Worm (Caenorhabditis elegans) whole organism, midembryonic: ENCODE measurements around the gene sams-4.

ENCODE experiments used
- T22C8.4 ChIP-seq: fragments of 200-800 bp; sonication (Bioruptor generic); IDR thresholded peaks from 2 replicates; pipeline ENCODE4 v1.3.6; 2022; ENCODE audit warnings: missing genetic modification characterization, missing compliant biosample characterization
- cog-1 ChIP-seq: sonication (generic microtip); optimal IDR thresholded peaks from 2 replicates; lab custom pipeline; 2016; ENCODE audit warnings: missing genetic modification characterization, missing compliant biosample characterization
- flt-1 ChIP-seq: fragments of 200-800 bp; sonication (Bioruptor generic); IDR thresholded peaks from 2 replicates; pipeline ENCODE4 v1.3.6; 2022; ENCODE audit warnings: missing genetic modification characterization, missing compliant biosample characterization
- klf-2 ChIP-seq: fragments of 200-800 bp; sonication (Bioruptor generic); conservative IDR thresholded peaks from 2 replicates; pipeline ENCODE4 v1.3.6; 2022; ENCODE audit warnings: missing genetic modification reagents, missing genetic modification characterization, missing compliant biosample characterization
- med-1 ChIP-seq: sonication (generic microtip); optimal IDR thresholded peaks from 2 replicates; lab custom pipeline; 2017; ENCODE audit warnings: missing genetic modification characterization, mild to moderate bottlenecking, missing compliant biosample characterization, antibody characterized with exemption, missing genetic modification reagents; ENCODE audit not compliant: insufficient read depth
- ref-1 ChIP-seq: fragments of 200-800 bp; sonication (Bioruptor generic); conservative IDR thresholded peaks from 2 replicates; pipeline ENCODE4 v1.3.6; 2022; ENCODE audit warnings: missing genetic modification reagents, missing genetic modification characterization, missing compliant biosample characterization
- tab-1 ChIP-seq: fragments of 200-800 bp; sonication (Bioruptor generic); IDR thresholded peaks from 2 replicates; pipeline ENCODE4 v1.3.6; 2022; ENCODE audit warnings: missing genetic modification characterization, missing compliant biosample characterization
- ztf-23 ChIP-seq: fragments of 200-800 bp; sonication (Bioruptor generic); IDR thresholded peaks from 2 replicates; pipeline ENCODE4 v1.3.6; 2022; ENCODE audit warnings: missing genetic modification reagents, missing genetic modification characterization, missing compliant biosample characterization
- ztf-29 ChIP-seq: fragments of 200-800 bp; sonication (Bioruptor generic); IDR thresholded peaks from 2 replicates; pipeline ENCODE4 v1.3.6; 2022; ENCODE audit warnings: missing genetic modification reagents, missing genetic modification characterization, missing compliant biosample characterization

The sams-4 gene

DNA sequence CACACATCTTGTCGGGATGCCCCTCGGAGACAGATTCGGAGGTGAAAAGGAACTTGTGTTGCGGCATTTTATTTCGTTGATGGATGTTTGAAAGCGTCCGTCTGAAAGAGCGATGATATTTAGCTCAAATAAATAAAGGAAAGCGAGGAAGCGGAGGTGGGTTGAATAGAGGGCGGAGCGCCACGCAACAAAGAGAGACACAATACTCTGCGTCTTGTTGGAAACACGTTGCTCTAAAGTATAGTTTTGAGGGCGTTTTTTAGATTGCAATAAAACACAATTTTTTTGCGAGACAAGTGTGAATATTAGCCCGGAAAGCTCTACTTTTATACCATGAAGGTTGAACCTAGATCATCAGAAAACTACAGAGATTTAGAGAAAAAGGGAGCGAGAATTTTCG is at the start of gene sams-4:
Gene sams-4 (minus strand): TSS at position 101 of the 400 bp plus-strand sequence.
- TF ChIP-seq med-1 (GFP tag; lab: Kevin White, UChicago) (no peak), T22C8.4 (GFP tag; lab: Robert Waterston, UW) (no peak), ref-1 (GFP tag; lab: Robert Waterston, UW) (no peak), ztf-23 (GFP tag; lab: Robert Waterston, UW) (no peak), cog-1 (no peak), klf-2 (GFP tag; lab: Robert Waterston, UW) (no peak), tab-1 (GFP tag; lab: Robert Waterston, UW) (no peak), flt-1 (GFP tag; lab: Robert Waterston, UW) (no peak), ztf-29 (GFP tag; lab: Robert Waterston, UW) (no peak)

DNA sequence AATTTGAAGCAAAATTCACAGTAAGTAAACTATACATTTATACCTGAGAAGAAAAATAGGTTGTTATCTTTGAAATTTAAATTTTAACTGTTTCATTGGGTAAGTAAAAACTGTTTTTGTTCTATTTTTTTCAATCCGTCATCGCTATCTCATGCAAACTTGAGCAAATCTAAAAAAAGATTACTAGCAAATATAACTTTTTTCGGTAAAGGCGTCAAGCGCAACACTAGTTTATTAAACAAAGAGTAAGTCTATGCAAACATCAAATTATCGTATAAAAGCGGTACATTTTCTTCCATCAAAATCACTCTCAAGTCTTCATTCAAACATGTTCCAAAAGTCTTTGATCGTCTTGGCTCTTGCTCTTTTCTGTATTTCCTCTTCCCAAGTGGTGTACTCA is 49.0 kb upstream of the sams-4 start, which contains the start of gene nspb-6:
Gene nspb-6 (plus strand): TSS at position 301 of the 400 bp plus-strand sequence.
- no peak for TF ChIP-seq ztf-29 (GFP tag; lab: Robert Waterston, UW)
- TF ChIP-seq tab-1 (GFP tag; lab: Robert Waterston, UW): no peak
- TF ChIP-seq flt-1 (GFP tag; lab: Robert Waterston, UW): no peak
- TF ChIP-seq klf-2 (GFP tag; lab: Robert Waterston, UW): no peak
- TF ChIP-seq med-1 (GFP tag; lab: Kevin White, UChicago): no peak
- TF ChIP-seq ref-1 (GFP tag; lab: Robert Waterston, UW): no peak
- no peak for TF ChIP-seq ztf-23 (GFP tag; lab: Robert Waterston, UW)
- no peak for TF ChIP-seq cog-1
- TF ChIP-seq T22C8.4 (GFP tag; lab: Robert Waterston, UW): no peak

DNA sequence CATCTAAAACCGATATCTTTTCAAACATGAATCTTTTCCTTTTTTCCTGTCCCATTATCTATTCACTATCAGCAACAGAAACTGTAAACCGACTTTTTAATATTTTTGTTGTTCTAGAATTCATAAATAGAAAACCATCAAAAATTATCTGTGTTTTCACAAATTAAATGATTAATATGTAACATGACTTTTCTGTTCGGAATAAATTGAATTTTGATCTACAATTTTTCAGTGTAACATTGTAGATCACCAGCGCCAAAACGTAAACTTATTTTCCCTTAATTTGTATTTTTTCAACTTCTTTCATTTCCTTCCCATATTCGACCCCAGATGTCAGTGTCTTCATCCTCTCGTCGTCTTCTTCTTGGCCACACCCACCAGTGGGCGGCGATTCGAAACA is 45.1 kb upstream of the sams-4 start, which contains the start of gene H04M03.3:
Gene H04M03.3 (plus strand): TSS at position 301 of the 400 bp plus-strand sequence.
- TF ChIP-seq cog-1 (no peak), T22C8.4 (GFP tag; lab: Robert Waterston, UW) (no peak), med-1 (GFP tag; lab: Kevin White, UChicago) (no peak), ztf-29 (GFP tag; lab: Robert Waterston, UW) (no peak), klf-2 (GFP tag; lab: Robert Waterston, UW) (no peak), ref-1 (GFP tag; lab: Robert Waterston, UW) (no peak), tab-1 (GFP tag; lab: Robert Waterston, UW) (no peak), flt-1 (GFP tag; lab: Robert Waterston, UW) (no peak), ztf-23 (GFP tag; lab: Robert Waterston, UW) (no peak)

DNA sequence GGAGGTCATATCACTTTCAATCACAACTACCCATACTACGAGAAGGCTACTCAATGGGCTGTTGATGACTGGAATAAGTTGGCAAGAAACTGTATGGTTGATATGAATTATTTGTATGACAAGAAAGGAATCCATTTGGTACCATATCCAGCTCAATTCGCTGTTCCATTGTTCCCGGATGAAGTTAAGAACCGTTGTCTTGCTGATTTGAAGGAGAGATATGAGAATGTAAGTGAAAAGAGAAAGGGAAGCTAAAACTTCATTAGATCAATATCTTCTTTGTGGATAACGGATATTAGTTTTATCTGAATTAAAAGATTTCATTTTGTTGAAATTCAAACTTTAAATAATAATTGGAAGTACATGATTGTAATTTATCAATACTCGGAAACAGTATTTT is 40.4 kb upstream of the sams-4 start:
- TF ChIP-seq ztf-23 (GFP tag; lab: Robert Waterston, UW): no peak

DNA sequence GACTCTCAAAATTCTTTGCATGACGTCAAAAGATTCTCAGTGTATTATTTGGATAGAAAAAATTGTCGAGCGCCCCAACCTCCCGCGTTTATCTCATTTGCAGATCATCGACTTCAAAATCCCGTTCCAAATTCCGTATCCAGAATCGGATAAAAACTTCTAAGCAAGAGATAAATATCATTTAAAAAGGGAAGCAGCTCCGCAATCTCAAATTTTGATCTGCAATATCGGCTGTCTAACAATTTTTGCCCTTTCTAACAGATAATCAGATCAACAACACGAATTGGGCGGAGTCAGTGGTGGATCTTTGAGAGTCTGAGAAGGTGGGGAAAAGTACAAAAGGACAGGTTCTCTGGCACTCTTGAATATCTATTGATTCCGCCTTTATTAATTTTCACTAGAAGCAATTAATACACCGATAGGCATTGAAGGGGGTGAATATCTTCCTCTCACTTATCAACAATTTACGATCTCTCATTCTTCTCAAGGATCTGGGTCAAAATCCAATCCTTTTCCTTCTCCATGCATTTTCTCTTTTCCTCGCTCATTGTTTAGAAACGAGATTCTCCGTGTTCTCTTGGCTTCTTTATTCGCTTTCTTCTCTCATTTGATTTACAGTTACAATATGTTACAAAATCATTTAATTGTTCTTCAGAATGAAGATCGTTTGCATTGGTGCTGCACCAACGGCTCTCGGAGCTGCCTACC is 39.2 kb upstream of the sams-4 start, which contains the start of gene glf-1:
Gene glf-1 (plus strand): TSS at position 656 of the 708 bp plus-strand sequence.
- TF ChIP-seq ztf-23 (GFP tag; lab: Robert Waterston, UW) (no peak), med-1 (GFP tag; lab: Kevin White, UChicago) (no peak), tab-1 (GFP tag; lab: Robert Waterston, UW) (no peak)

DNA sequence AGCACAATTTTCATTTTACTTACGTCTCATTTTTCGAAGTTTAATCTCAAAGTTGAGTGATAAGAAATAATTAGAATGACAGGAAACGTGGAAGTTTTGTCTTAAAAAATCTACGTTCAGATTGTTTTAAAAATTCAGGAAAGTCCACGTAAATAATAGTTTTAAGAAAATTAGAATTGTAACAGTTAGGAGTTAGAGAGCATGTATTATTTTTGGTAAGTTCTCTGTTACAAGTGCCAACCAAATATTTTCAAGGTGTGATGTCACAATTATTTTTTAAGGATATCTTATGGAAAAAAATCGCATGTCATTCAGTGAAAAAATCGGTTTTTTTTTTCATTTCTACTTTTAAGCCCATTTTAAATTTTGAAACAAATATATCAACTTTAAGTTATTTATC is 38.3 kb upstream of the sams-4 start, which contains the start of gene H04M03.11:
Gene H04M03.11 (minus strand): TSS at position 101 of the 400 bp plus-strand sequence.
- TF ChIP-seq med-1 (GFP tag; lab: Kevin White, UChicago) (no peak), tab-1 (GFP tag; lab: Robert Waterston, UW) (no peak), ztf-29 (GFP tag; lab: Robert Waterston, UW) (no peak), ztf-23 (GFP tag; lab: Robert Waterston, UW) (no peak), flt-1 (GFP tag; lab: Robert Waterston, UW) (no peak), klf-2 (GFP tag; lab: Robert Waterston, UW) (no peak), cog-1 (no peak), ref-1 (GFP tag; lab: Robert Waterston, UW) (no peak), T22C8.4 (GFP tag; lab: Robert Waterston, UW) (no peak)

DNA sequence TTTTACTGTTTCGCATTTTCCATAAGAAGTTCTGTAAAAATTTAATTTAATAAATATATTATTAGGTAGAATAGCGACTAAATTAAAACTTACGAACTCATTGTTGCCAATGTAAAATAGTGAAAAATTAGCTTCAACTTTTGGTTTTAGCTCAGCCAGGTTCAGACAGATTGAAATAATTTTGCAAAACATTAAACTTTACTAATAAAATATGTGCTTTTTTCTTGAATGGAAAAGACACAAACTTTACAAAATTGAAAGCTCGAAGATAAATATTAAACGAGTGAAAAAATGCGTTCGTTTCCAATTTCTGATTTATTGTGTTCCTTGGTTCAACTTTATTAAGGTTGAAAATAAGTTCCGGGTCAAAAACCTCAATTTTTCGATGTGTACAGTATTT is 33.7 kb upstream of the sams-4 start, which contains the start of gene srv-22:
Gene srv-22 (minus strand): TSS at position 101 of the 400 bp plus-strand sequence.
- no peak for TF ChIP-seq ztf-23 (GFP tag; lab: Robert Waterston, UW)
- no peak for TF ChIP-seq T22C8.4 (GFP tag; lab: Robert Waterston, UW)
- TF ChIP-seq tab-1 (GFP tag; lab: Robert Waterston, UW): no peak
- no peak for TF ChIP-seq ref-1 (GFP tag; lab: Robert Waterston, UW)
- TF ChIP-seq cog-1: no peak
- no peak for TF ChIP-seq ztf-29 (GFP tag; lab: Robert Waterston, UW)
- TF ChIP-seq flt-1 (GFP tag; lab: Robert Waterston, UW): no peak
- no peak for TF ChIP-seq med-1 (GFP tag; lab: Kevin White, UChicago)
- no peak for TF ChIP-seq klf-2 (GFP tag; lab: Robert Waterston, UW)

DNA sequence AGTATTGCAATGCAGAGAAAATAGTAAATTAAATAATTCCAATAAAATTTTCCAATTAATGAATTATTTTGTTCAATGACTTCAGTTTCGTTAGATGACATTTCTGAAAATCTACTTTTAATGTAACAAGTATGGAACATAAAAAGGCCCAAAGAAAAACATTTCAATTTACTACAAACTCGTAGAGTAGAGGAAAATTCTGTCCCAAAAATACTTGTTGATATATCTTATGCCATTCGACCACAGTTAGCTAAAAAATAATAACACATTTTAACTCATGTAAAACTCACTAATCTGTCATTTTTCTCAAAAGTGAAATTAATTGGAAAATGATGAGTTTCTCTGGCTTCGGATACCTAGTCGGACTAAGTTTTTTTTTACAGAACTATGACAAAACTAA is 31.1 kb upstream of the sams-4 start, which contains the start of gene srv-21:
Gene srv-21 (minus strand): TSS at position 101 of the 400 bp plus-strand sequence.
- TF ChIP-seq tab-1 (GFP tag; lab: Robert Waterston, UW) (no peak), flt-1 (GFP tag; lab: Robert Waterston, UW) (no peak)

DNA sequence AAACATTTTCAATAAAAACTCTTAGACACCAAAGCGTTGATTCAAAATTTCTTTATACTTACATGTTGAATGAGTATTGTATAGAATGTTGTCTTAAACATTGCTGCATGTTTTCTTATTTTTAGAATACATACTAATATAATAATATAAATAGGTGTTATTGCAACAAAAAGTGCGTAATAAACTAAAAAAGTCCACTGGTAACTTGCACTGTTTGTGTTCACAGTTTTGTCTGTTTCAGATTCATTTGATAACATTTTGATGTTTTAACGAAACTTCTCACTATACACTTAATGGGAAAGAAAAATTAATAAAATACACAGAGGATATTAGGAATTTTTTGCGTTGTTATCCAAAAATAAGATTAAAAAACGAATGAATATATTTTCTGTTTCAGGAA is 27.7 kb upstream of the sams-4 start, which contains the start of gene srv-19:
Gene srv-19 (minus strand): TSS at position 101 of the 400 bp plus-strand sequence.
- no peak for TF ChIP-seq ztf-29 (GFP tag; lab: Robert Waterston, UW)
- no peak for TF ChIP-seq med-1 (GFP tag; lab: Kevin White, UChicago)
- TF ChIP-seq klf-2 (GFP tag; lab: Robert Waterston, UW): no peak
- no peak for TF ChIP-seq cog-1
- TF ChIP-seq T22C8.4 (GFP tag; lab: Robert Waterston, UW): no peak
- TF ChIP-seq ztf-23 (GFP tag; lab: Robert Waterston, UW): no peak
- no peak for TF ChIP-seq ref-1 (GFP tag; lab: Robert Waterston, UW)
- no peak for TF ChIP-seq flt-1 (GFP tag; lab: Robert Waterston, UW)
- TF ChIP-seq tab-1 (GFP tag; lab: Robert Waterston, UW): no peak
